Fruit fly (Drosophila melanogaster) whole organism, prepupa: ENCODE results near the gene CG5104.

Source experiments
- Blimp-1 ChIP-seq: fragments of 200-800 bp; sonication (Bioruptor generic); optimal IDR thresholded peaks from 3 replicates; lab custom pipeline; 2017; ENCODE audit warnings: missing biosample characterization, missing genetic modification characterization, mild to moderate bottlenecking, moderate library complexity, missing genetic modification reagents
- CG15336 ChIP-seq: fragments of 200-800 bp; sonication (Bioruptor generic); IDR thresholded peaks from 2 replicates; pipeline ENCODE4 v1.3.6; 2022; ENCODE audit warnings: missing biosample characterization, missing genetic modification characterization
- CG4318 ChIP-seq: fragments of 200-800 bp; sonication (Bioruptor generic); optimal IDR thresholded peaks from 3 replicates; lab custom pipeline; 2017; ENCODE audit warnings: missing biosample characterization, mild to moderate bottlenecking, missing genetic modification characterization
- CG6276 ChIP-seq: fragments of 200-800 bp; sonication (Bioruptor generic); optimal IDR thresholded peaks from 2 replicates; lab custom pipeline; 2017; ENCODE audit warnings: missing biosample characterization, mild to moderate bottlenecking, missing genetic modification characterization
- CG6792 ChIP-seq: fragments of 200-800 bp; sonication (Bioruptor generic); optimal IDR thresholded peaks from 3 replicates; lab custom pipeline; 2016; ENCODE audit warnings: missing biosample characterization, missing genetic modification characterization
- CG6854 ChIP-seq: fragments of 200-800 bp; sonication (Bioruptor generic); optimal IDR thresholded peaks from 2 replicates; lab custom pipeline; 2017; ENCODE audit warnings: missing biosample characterization, mild to moderate bottlenecking, missing genetic modification characterization
- CG7368 ChIP-seq: fragments of 200-800 bp; sonication (Bioruptor generic); optimal IDR thresholded peaks from 3 replicates; lab custom pipeline; 2016; ENCODE audit warnings: missing biosample characterization, missing genetic modification characterization
- CG8119 ChIP-seq: fragments of 200-800 bp; sonication (Bioruptor generic); IDR thresholded peaks from 3 replicates; pipeline ENCODE4 v1.3.6; 2022; ENCODE audit warnings: missing biosample characterization, missing genetic modification characterization
- CG9139 ChIP-seq: fragments of 200-800 bp; sonication (Bioruptor generic); optimal IDR thresholded peaks from 3 replicates; lab custom pipeline; 2017; ENCODE audit warnings: missing biosample characterization, mild to moderate bottlenecking, missing genetic modification characterization
- Gug ChIP-seq: fragments of 200-800 bp; sonication (Bioruptor generic); IDR thresholded peaks from 2 replicates; pipeline ENCODE4 v1.3.6; 2022; ENCODE audit warnings: missing biosample characterization, missing genetic modification characterization
- Hr38 ChIP-seq: sonication (Bioruptor generic); optimal IDR thresholded peaks from 2 replicates; lab custom pipeline; 2016; ENCODE audit warnings: missing biosample characterization, missing genetic modification characterization
- acj6 ChIP-seq: fragments of 200-800 bp; sonication (Bioruptor generic); optimal IDR thresholded peaks from 3 replicates; lab custom pipeline; 2016; ENCODE audit warnings: missing biosample characterization, missing genetic modification characterization
- ss ChIP-seq, 2 experiments: fragments of 200-800 bp; sonication (Bioruptor generic); optimal IDR thresholded peaks; 2 replicates in 1 of 2; 3 replicates in 1 of 2; lab custom pipeline; 2017 to 2018; ENCODE audit warnings: mild to moderate bottlenecking in 2 of 2, missing biosample characterization in 2 of 2, missing genetic modification characterization in 2 of 2, moderate library complexity in 1 of 2
- topi ChIP-seq: fragments of 200-800 bp; sonication (Bioruptor generic); optimal IDR thresholded peaks from 3 replicates; lab custom pipeline; 2016; ENCODE audit warnings: missing biosample characterization, missing genetic modification characterization

dm6 chr3L:20473021-20473799, 47.6 kb upstream of the CG5104 start, which contains the start of the genes CG32428 and CG5969:
- TF ChIP-seq ss (GFP tag; optimal IDR thresholded peaks at IDR 0.05; lab: Kevin White, UChicago) (peak; percentile 38 to 64), topi (GFP tag; lab: Kevin White, UChicago) (peak; percentile 16), CG7368 (GFP tag; lab: Kevin White, UChicago) (peak; percentile 61), Blimp-1 (GFP tag; lab: Kevin White, UChicago) (peak; percentile 46), CG6792 (GFP tag; lab: Kevin White, UChicago) (peak; percentile 60), CG6854 (GFP tag; lab: Kevin White, UChicago) (no peak), CG9139 (GFP tag; lab: Kevin White, UChicago) (no peak), Gug (GFP tag; lab: Robert Waterston, UW) (peak; percentile 71), CG15336 (GFP tag; lab: Robert Waterston, UW) (peak; percentile 83), CG6276 (peak; percentile 56), acj6 (GFP tag; lab: Kevin White, UChicago) (peak; percentile 73), CG4318 (peak; percentile 68), Hr38 (GFP tag; lab: Kevin White, UChicago) (no peak), CG8119 (GFP tag; lab: Robert Waterston, UW) (no peak; the same call in 2 of the 3 replicates)
